Fruit fly (Drosophila melanogaster) whole organism, embryonic: ENCODE results near the gene CG7320.

Experiments
- Aef1 ChIP-seq: fragments of 200-800 bp; sonication (Bioruptor generic); IDR thresholded peaks from 3 replicates; pipeline ENCODE4 v1.3.6; 2022; ENCODE audit warnings: missing biosample characterization, missing genetic modification characterization
- Antp ChIP-seq: fragments of 200-800 bp; sonication (Bioruptor generic); optimal IDR thresholded peaks from 3 replicates; lab custom pipeline; 2016; ENCODE audit warnings: missing biosample characterization, missing genetic modification characterization
- Bteb2 ChIP-seq: fragments of 200-800 bp; sonication (Bioruptor generic); optimal IDR thresholded peaks from 2 replicates; lab custom pipeline; 2016; ENCODE audit warnings: missing biosample characterization, missing genetic modification characterization
- CG11247 ChIP-seq: fragments of 200-800 bp; sonication (Bioruptor generic); IDR thresholded peaks from 2 replicates; pipeline ENCODE4 v1.3.6; 2022; ENCODE audit warnings: missing biosample characterization, missing genetic modification characterization
- CG11456 ChIP-seq: fragments of 200-800 bp; sonication (Bioruptor generic); IDR thresholded peaks from 3 replicates; pipeline ENCODE4 v1.3.6; 2022; ENCODE audit warnings: missing biosample characterization, missing genetic modification characterization
- CG13287 ChIP-seq: fragments of 200-800 bp; sonication (Bioruptor generic); IDR thresholded peaks from 2 replicates; pipeline ENCODE4 v1.3.6; 2022; ENCODE audit warnings: missing biosample characterization, missing genetic modification characterization; ENCODE audit not compliant: partially characterized antibody
- CG14441 ChIP-seq: fragments of 200-800 bp; sonication (Bioruptor generic); IDR thresholded peaks from 2 replicates; pipeline ENCODE4 v1.3.6; 2022; ENCODE audit warnings: missing biosample characterization, missing genetic modification characterization
- CG14667 ChIP-seq: fragments of 200-800 bp; sonication (Bioruptor generic); IDR thresholded peaks from 2 replicates; pipeline ENCODE4 v1.3.6; 2022; ENCODE audit warnings: missing biosample characterization, missing genetic modification characterization
- CG14965 ChIP-seq: fragments of 200-800 bp; sonication (Bioruptor generic); optimal IDR thresholded peaks from 2 replicates; lab custom pipeline; 2016; ENCODE audit warnings: missing biosample characterization, missing genetic modification characterization, borderline replicate concordance
- CG15073 ChIP-seq: fragments of 200-800 bp; sonication (Bioruptor generic); optimal IDR thresholded peaks from 2 replicates; lab custom pipeline; 2016; ENCODE audit warnings: missing biosample characterization, missing genetic modification characterization
- CG18619 ChIP-seq: fragments of 200-800 bp; sonication (Bioruptor generic); optimal IDR thresholded peaks from 3 replicates; lab custom pipeline; 2017; ENCODE audit warnings: missing biosample characterization, mild to moderate bottlenecking, missing genetic modification characterization
- CG2199 ChIP-seq: fragments of 200-800 bp; sonication (Bioruptor generic); IDR thresholded peaks from 3 replicates; pipeline ENCODE4 v1.3.6; 2022; ENCODE audit warnings: missing biosample characterization, missing genetic modification characterization
- CG2712 ChIP-seq: fragments of 200-800 bp; optimal IDR thresholded peaks from 3 replicates; lab custom pipeline; 2019; ENCODE audit warnings: missing biosample characterization, mild to moderate bottlenecking, missing genetic modification characterization, moderate library complexity
- CG30403 ChIP-seq: fragments of 200-800 bp; sonication (Bioruptor generic); optimal IDR thresholded peaks from 3 replicates; lab custom pipeline; 2016; ENCODE audit warnings: missing biosample characterization, missing genetic modification characterization
- CG33213 ChIP-seq: fragments of 200-800 bp; sonication (Bioruptor generic); optimal IDR thresholded peaks from 3 replicates; lab custom pipeline; 2016; ENCODE audit warnings: missing biosample characterization, missing genetic modification characterization
- CG5245 ChIP-seq: fragments of 200-800 bp; sonication (Bioruptor generic); optimal IDR thresholded peaks from 3 replicates; lab custom pipeline; 2016; ENCODE audit warnings: missing biosample characterization, missing genetic modification characterization
- CG6689 ChIP-seq: fragments of 200-800 bp; sonication (Bioruptor generic); IDR thresholded peaks from 2 replicates; pipeline ENCODE4 v1.3.6; 2022; ENCODE audit warnings: missing biosample characterization, missing genetic modification characterization
- CG7357 ChIP-seq: fragments of 200-800 bp; sonication (Bioruptor generic); IDR thresholded peaks from 3 replicates; pipeline ENCODE4 v1.3.6; 2022; ENCODE audit warnings: missing biosample characterization, missing genetic modification characterization
- CG7839 ChIP-seq: fragments of 200-800 bp; sonication (Bioruptor generic); optimal IDR thresholded peaks from 3 replicates; lab custom pipeline; 2018; ENCODE audit warnings: missing biosample characterization, mild to moderate bottlenecking, missing genetic modification characterization, moderate library complexity
- CG8478 ChIP-seq: fragments of >200 bp; optimal IDR thresholded peaks from 2 replicates; lab custom pipeline; 2018
- CG8924 ChIP-seq: fragments of 200-800 bp; optimal IDR thresholded peaks from 3 replicates; lab custom pipeline; 2019; ENCODE audit warnings: missing biosample characterization, mild to moderate bottlenecking, missing genetic modification characterization, moderate library complexity
- CkIIα-i1 ChIP-seq: fragments of 200-800 bp; sonication (Bioruptor generic); IDR thresholded peaks from 2 replicates; pipeline ENCODE4 v1.3.6; 2022; ENCODE audit warnings: missing biosample characterization, missing genetic modification characterization
- Dref ChIP-seq: fragments of 200-800 bp; sonication (Bioruptor generic); IDR thresholded peaks from 2 replicates; pipeline ENCODE4 v1.3.6; 2022; ENCODE audit warnings: missing biosample characterization, missing genetic modification characterization
- Drgx ChIP-seq: fragments of 200-800 bp; sonication (Bioruptor generic); IDR thresholded peaks from 2 replicates; pipeline ENCODE4 v1.3.6; 2022; ENCODE audit warnings: missing biosample characterization, missing genetic modification characterization
- E2f1 ChIP-seq: fragments of 200-800 bp; sonication (Bioruptor generic); IDR thresholded peaks from 2 replicates; pipeline ENCODE4 v1.3.6; 2022; ENCODE audit warnings: missing biosample characterization, missing genetic modification characterization
- Ets65A ChIP-seq: fragments of 200-800 bp; sonication (Bioruptor generic); peaks from one replicate; lab custom pipeline; 2016; ENCODE audit warnings: missing biosample characterization, missing genetic modification characterization
- GATAe ChIP-seq: fragments of 200-800 bp; sonication (Bioruptor generic); conservative IDR thresholded peaks from 2 replicates; pipeline ENCODE4 v1.3.6; 2022; ENCODE audit warnings: missing biosample characterization, missing genetic modification characterization
- Jarid2 ChIP-seq: fragments of 200-800 bp; sonication (Bioruptor generic); optimal IDR thresholded peaks from 3 replicates; lab custom pipeline; 2017; ENCODE audit warnings: mild to moderate bottlenecking, missing biosample characterization, missing genetic modification reagents, missing genetic modification characterization
- Lpt ChIP-seq: fragments of >200 bp; optimal IDR thresholded peaks from 2 replicates; lab custom pipeline; 2018; ENCODE audit warnings: missing biosample characterization, missing genetic modification characterization
- Mes4 ChIP-seq: fragments of 200-800 bp; sonication (Bioruptor generic); optimal IDR thresholded peaks from 2 replicates; lab custom pipeline; 2016; ENCODE audit warnings: missing biosample characterization, missing genetic modification characterization
- NFAT ChIP-seq: fragments of 200-800 bp; sonication (Bioruptor generic); IDR thresholded peaks from 2 replicates; pipeline ENCODE4 v1.3.6; 2022; ENCODE audit warnings: missing biosample characterization, missing genetic modification characterization
- Nf-YC ChIP-seq: fragments of 200-800 bp; optimal IDR thresholded peaks from 3 replicates; lab custom pipeline; 2019; ENCODE audit warnings: missing biosample characterization, mild to moderate bottlenecking, missing genetic modification characterization, moderate library complexity
- Usf ChIP-seq: fragments of 200-800 bp; sonication (Bioruptor generic); optimal IDR thresholded peaks from 2 replicates; lab custom pipeline; 2017; ENCODE audit warnings: missing genotype, missing biosample characterization, missing genetic modification characterization
- Xrp1 ChIP-seq: fragments of 200-800 bp; sonication (Bioruptor generic); IDR thresholded peaks from 2 replicates; pipeline ENCODE4 v1.3.6; 2022; ENCODE audit warnings: missing biosample characterization, missing genetic modification characterization
- ara ChIP-seq: fragments of 200-800 bp; sonication (Bioruptor generic); IDR thresholded peaks from 2 replicates; pipeline ENCODE4 v1.3.6; 2022; ENCODE audit warnings: missing biosample characterization, missing genetic modification characterization
- chn ChIP-seq: fragments of 200-800 bp; sonication (Bioruptor generic); optimal IDR thresholded peaks from 2 replicates; lab custom pipeline; 2016; ENCODE audit warnings: missing biosample characterization, missing genetic modification characterization
- corto ChIP-seq: fragments of 200-800 bp; sonication (Bioruptor generic); optimal IDR thresholded peaks from 2 replicates; lab custom pipeline; 2016; ENCODE audit warnings: missing biosample characterization, mild to moderate bottlenecking, missing genetic modification characterization, moderate library complexity
- dati ChIP-seq: fragments of 200-800 bp; sonication (Bioruptor generic); IDR thresholded peaks from 2 replicates; pipeline ENCODE4 v1.3.6; 2022; ENCODE audit warnings: missing biosample characterization, missing genetic modification characterization
- ewg ChIP-seq: fragments of 200-800 bp; sonication (Bioruptor generic); optimal IDR thresholded peaks from 3 replicates; lab custom pipeline; 2017; ENCODE audit warnings: mild to moderate bottlenecking, missing biosample characterization, missing genetic modification reagents, missing genetic modification characterization
- fu2 ChIP-seq: fragments of 200-800 bp; sonication (Bioruptor generic); optimal IDR thresholded peaks from 2 replicates; lab custom pipeline; 2016; ENCODE audit warnings: missing biosample characterization, missing genetic modification characterization
- grau ChIP-seq: fragments of 200-800 bp; optimal IDR thresholded peaks from 3 replicates; lab custom pipeline; 2019; ENCODE audit warnings: missing biosample characterization, mild to moderate bottlenecking, missing genetic modification characterization, moderate library complexity
- grn ChIP-seq: fragments of 200-800 bp; sonication (Bioruptor generic); optimal IDR thresholded peaks from 3 replicates; lab custom pipeline; 2017; ENCODE audit warnings: missing biosample characterization, missing genetic modification characterization
- lilli ChIP-seq: fragments of 200-800 bp; sonication (Bioruptor generic); optimal IDR thresholded peaks from 3 replicates; lab custom pipeline; 2016; ENCODE audit warnings: missing biosample characterization, missing genetic modification characterization
- luna ChIP-seq: fragments of 200-800 bp; sonication (Bioruptor generic); optimal IDR thresholded peaks from 2 replicates; lab custom pipeline; 2016; ENCODE audit warnings: missing biosample characterization, missing genetic modification characterization
- p53 ChIP-seq: fragments of 200-800 bp; sonication (Bioruptor generic); optimal IDR thresholded peaks from 2 replicates; lab custom pipeline; 2016; ENCODE audit warnings: missing biosample characterization, missing genetic modification characterization
- pzg ChIP-seq: fragments of 200-800 bp; sonication (Bioruptor generic); optimal IDR thresholded peaks from 3 replicates; lab custom pipeline; 2018; ENCODE audit warnings: missing biosample characterization, mild to moderate bottlenecking, missing genetic modification characterization, moderate library complexity
- run ChIP-seq: fragments of 200-800 bp; sonication (Bioruptor generic); optimal IDR thresholded peaks from 3 replicates; lab custom pipeline; 2018; ENCODE audit warnings: missing biosample characterization, mild to moderate bottlenecking, missing genetic modification characterization
- sob ChIP-seq: fragments of 200-800 bp; sonication (Bioruptor generic); IDR thresholded peaks from 2 replicates; pipeline ENCODE4 v1.3.6; 2022; ENCODE audit warnings: missing biosample characterization, missing genetic modification characterization
- tap ChIP-seq: fragments of 200-800 bp; optimal IDR thresholded peaks from 3 replicates; lab custom pipeline; 2019; ENCODE audit warnings: missing biosample characterization, mild to moderate bottlenecking, missing genetic modification characterization, moderate library complexity
- vvl ChIP-seq: fragments of 200-800 bp; sonication (Bioruptor generic); IDR thresholded peaks from 2 replicates; pipeline ENCODE4 v1.3.6; 2022; ENCODE audit warnings: missing biosample characterization, missing genetic modification characterization
- zfh1 ChIP-seq: fragments of 200-800 bp; sonication (Bioruptor generic); IDR thresholded peaks from 3 replicates; pipeline ENCODE4 v1.3.6; 2022; ENCODE audit warnings: missing biosample characterization, missing genetic modification characterization

The CG7320 gene

DNA sequence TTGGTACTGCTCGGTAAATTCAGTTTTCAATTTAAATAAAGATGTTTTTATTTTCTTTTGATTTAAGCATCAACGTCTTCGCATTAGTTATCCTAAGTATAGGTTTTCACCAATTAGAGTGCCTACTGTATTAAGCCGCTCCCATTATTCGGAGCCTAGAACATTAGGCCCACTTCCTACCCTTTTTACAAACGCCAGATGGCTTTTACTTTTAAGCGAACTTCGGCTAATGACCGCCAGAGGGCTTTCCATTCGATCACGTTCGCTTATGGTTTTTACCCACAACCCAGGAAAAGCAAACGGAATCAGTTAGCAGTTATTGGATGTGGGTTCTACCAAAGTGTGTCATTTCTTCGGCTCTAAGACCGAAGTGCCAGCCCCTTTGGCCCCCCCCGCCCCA, 34.1 kb downstream of the CG7320 start (continued):
- TF ChIP-seq grau (tag; lab: Kevin White, UChicago) (peak; percentile 66), CG6689 (peak; percentile 14; the same call in 1 of the 2 replicates), CG14667 (GFP tag; lab: Robert Waterston, UW) (no peak), CG7357 (GFP tag; lab: Robert Waterston, UW) (no peak), Xrp1 (GFP tag; lab: Robert Waterston, UW) (peak; percentile 47; the same call in 1 of the 2 replicates), p53 (GFP tag; lab: Kevin White, UChicago) (no peak), Jarid2 (no peak), ara (GFP tag; lab: Robert Waterston, UW) (peak; percentile 54; the same call in 1 of the 2 replicates), vvl (no peak), CG2712 (tag; lab: Kevin White, UChicago) (peak; percentile 28), Mes4 (GFP tag; lab: Kevin White, UChicago) (no peak), CG2199 (GFP tag; lab: Robert Waterston, UW) (peak; percentile 41; the same call in 2 of the 3 replicates), CG30403 (GFP tag; lab: Kevin White, UChicago) (no peak), CG13287 (no peak), corto (GFP tag; lab: Kevin White, UChicago) (no peak), luna (no peak), Lpt (GFP tag; lab: Kevin White, UChicago) (no peak), CG11456 (GFP tag; lab: Robert Waterston, UW) (peak; percentile 65; the same call in 2 of the 3 replicates), zfh1 (GFP tag; lab: Robert Waterston, UW) (peak; percentile 30; the same call in 1 of the 3 replicates), Usf (GFP tag; lab: Kevin White, UChicago) (no peak), Ets65A (no peak), NFAT (GFP tag; lab: Robert Waterston, UW) (no peak), Dref (no peak), CkIIα-i1 (GFP tag; lab: Robert Waterston, UW) (no peak), CG14965 (peak; percentile 89)

DNA sequence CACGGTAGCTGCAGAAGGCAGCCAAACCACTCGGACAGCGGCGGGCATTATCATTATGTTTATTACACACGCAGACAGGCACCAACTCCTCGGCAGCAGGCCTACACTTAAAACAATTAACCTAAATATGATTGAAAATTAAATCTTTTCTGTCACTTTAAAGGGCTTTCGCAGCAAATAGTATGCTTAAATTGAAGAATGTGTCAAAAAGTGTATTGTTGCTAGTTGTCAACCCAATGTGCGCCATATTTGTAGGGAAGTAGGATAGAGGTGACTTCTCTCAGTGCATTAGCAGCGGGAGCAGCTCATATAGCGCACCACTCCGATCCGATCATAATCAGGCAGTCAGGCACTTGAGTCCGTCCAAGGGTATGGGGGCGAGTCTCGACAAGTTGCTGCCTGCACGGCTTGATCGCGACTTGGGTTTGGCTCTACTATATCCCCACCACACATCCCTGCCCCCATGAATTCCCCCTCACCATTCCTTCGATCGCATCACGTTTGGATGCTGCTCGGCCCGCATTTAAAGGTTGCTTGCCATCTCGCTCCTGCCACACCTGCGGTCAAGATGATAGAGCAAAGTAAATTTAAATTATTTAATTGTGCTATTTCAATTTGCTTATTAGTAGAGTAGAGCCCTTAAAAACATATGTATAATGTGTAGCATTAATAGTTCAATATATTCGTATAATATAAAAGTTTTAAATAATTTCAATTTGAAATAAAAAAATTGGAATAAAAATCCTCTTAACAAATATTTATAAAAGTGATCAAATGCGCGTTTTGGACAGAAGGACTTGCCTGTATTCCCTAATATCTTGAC, 34.7 kb downstream of the CG7320 start:
- peak; percentile 89 for TF ChIP-seq tap
- peak; percentile 83 for TF ChIP-seq CG8924 (tag; lab: Kevin White, UChicago)
- peak; percentile 92 for TF ChIP-seq vvl
- peak; percentile 93 for TF ChIP-seq Drgx (GFP tag; lab: Robert Waterston, UW)
- TF ChIP-seq CG18619 (GFP tag; lab: Kevin White, UChicago), result peak; percentile 60
- peak; percentile 54 for TF ChIP-seq fu2 (GFP tag; lab: Kevin White, UChicago)
- peak; percentile 85 for TF ChIP-seq CG5245
- TF ChIP-seq ewg (GFP tag; lab: Kevin White, UChicago), result peak; percentile 79
- peak; percentile 97 for TF ChIP-seq zfh1 (GFP tag; lab: Robert Waterston, UW)
- TF ChIP-seq CG14441 (GFP tag; lab: Robert Waterston, UW), result peak; percentile 69
- peak; percentile 90 for TF ChIP-seq CG7839 (tag; lab: Kevin White, UChicago)
- TF ChIP-seq pzg (GFP tag; lab: Kevin White, UChicago), result no peak
- peak; percentile 81 for TF ChIP-seq lilli
- peak; percentile 80 for TF ChIP-seq CG15073 (GFP tag; lab: Kevin White, UChicago)
- peak; percentile 56; the same call in 1 of the 2 replicates for TF ChIP-seq dati (GFP tag; lab: Robert Waterston, UW)
- peak; percentile 67 for TF ChIP-seq run (tag; lab: Kevin White, UChicago)
- no peak for TF ChIP-seq GATAe (GFP tag; lab: Robert Waterston, UW)
- TF ChIP-seq Bteb2 (GFP tag; lab: Kevin White, UChicago), result peak; percentile 54
- peak; percentile 95 for TF ChIP-seq chn (GFP tag; lab: Kevin White, UChicago)
- peak; percentile 88 for TF ChIP-seq E2f1 (GFP tag; lab: Robert Waterston, UW)
- TF ChIP-seq Nf-YC (tag; lab: Kevin White, UChicago), result peak; percentile 27
- peak; percentile 68 for TF ChIP-seq Aef1
- TF ChIP-seq CG11247 (GFP tag; lab: Robert Waterston, UW), result peak; percentile 64; the same call in 1 of the 2 replicates
- peak; percentile 91 for TF ChIP-seq grn (GFP tag; lab: Kevin White, UChicago)
- TF ChIP-seq sob (GFP tag; lab: Robert Waterston, UW), result peak; percentile 72
- peak; percentile 13; the same call in 1 of the 2 replicates for TF ChIP-seq CkIIα-i1 (GFP tag; lab: Robert Waterston, UW)
- TF ChIP-seq CG8478 (lab: Kevin White, UChicago), result no peak
- peak; percentile 84 for TF ChIP-seq CG33213
- TF ChIP-seq Antp (GFP tag; lab: Kevin White, UChicago), result peak; percentile 95
